Fruit fly (Drosophila melanogaster) whole organism, embryonic: ENCODE data around the gene CG8907.

Experiments
- Adf1 ChIP-seq: fragments of 200-800 bp; sonication (Bioruptor generic); IDR thresholded peaks from 2 replicates; pipeline ENCODE4 v1.3.6; 2022; ENCODE audit warnings: missing biosample characterization, missing genetic modification characterization
- Bgb ChIP-seq: fragments of 200-800 bp; sonication (Bioruptor generic); IDR thresholded peaks from 2 replicates; pipeline ENCODE4 v1.3.6; 2022; ENCODE audit warnings: missing biosample characterization, missing genetic modification characterization; ENCODE audit not compliant: partially characterized antibody
- CG10209 ChIP-seq: fragments of 200-800 bp; sonication (Bioruptor generic); optimal IDR thresholded peaks from 3 replicates; lab custom pipeline; 2017; ENCODE audit warnings: missing biosample characterization, mild to moderate bottlenecking, missing genetic modification characterization, missing genetic modification reagents
- CG1024 ChIP-seq: fragments of 200-800 bp; sonication (Bioruptor generic); IDR thresholded peaks from 2 replicates; pipeline ENCODE4 v1.3.6; 2022; ENCODE audit warnings: missing biosample characterization, missing genetic modification characterization
- CG1233 ChIP-seq: fragments of 200-800 bp; sonication (Bioruptor generic); optimal IDR thresholded peaks from 4 replicates; lab custom pipeline; 2018; ENCODE audit warnings: missing biosample characterization, mild to moderate bottlenecking, missing genetic modification characterization
- CG13296 ChIP-seq: fragments of 200-800 bp; sonication (Bioruptor generic); optimal IDR thresholded peaks from 3 replicates; lab custom pipeline; 2018; ENCODE audit warnings: missing biosample characterization, mild to moderate bottlenecking, missing genetic modification characterization
- CG13424 ChIP-seq: fragments of 200-800 bp; sonication (Bioruptor generic); optimal IDR thresholded peaks from 2 replicates; lab custom pipeline; 2019; ENCODE audit warnings: missing biosample characterization, mild to moderate bottlenecking, missing genetic modification characterization, moderate library complexity
- CG14710 ChIP-seq: fragments of 200-800 bp; sonication (Bioruptor generic); optimal IDR thresholded peaks from 3 replicates; lab custom pipeline; 2019; ENCODE audit warnings: missing biosample characterization, mild to moderate bottlenecking, missing genetic modification characterization, moderate library complexity
- CG1529 ChIP-seq: fragments of 200-800 bp; sonication (Bioruptor generic); optimal IDR thresholded peaks from 3 replicates; lab custom pipeline; 2018; ENCODE audit warnings: missing biosample characterization, missing genetic modification characterization
- CG16863 ChIP-seq: fragments of 200-800 bp; sonication (Bioruptor generic); optimal IDR thresholded peaks from 3 replicates; lab custom pipeline; 2016; ENCODE audit warnings: missing biosample characterization, missing genetic modification characterization
- CG17912 ChIP-seq: fragments of 200-800 bp; sonication (Bioruptor generic); optimal IDR thresholded peaks from 2 replicates; lab custom pipeline; 2018; ENCODE audit warnings: missing biosample characterization, mild to moderate bottlenecking, missing genetic modification characterization
- CG18599 ChIP-seq: fragments of 200-800 bp; sonication (Bioruptor generic); optimal IDR thresholded peaks from 3 replicates; lab custom pipeline; 2017; ENCODE audit warnings: missing biosample characterization, missing genetic modification characterization, mild to moderate bottlenecking, moderate library complexity, missing genetic modification reagents
- CG2120 ChIP-seq: fragments of 200-800 bp; sonication (Bioruptor generic); optimal IDR thresholded peaks from 3 replicates; lab custom pipeline; 2016; ENCODE audit warnings: missing biosample characterization, missing genetic modification characterization
- CG2678 ChIP-seq: fragments of 200-800 bp; sonication (Bioruptor generic); optimal IDR thresholded peaks from 3 replicates; lab custom pipeline; 2019; ENCODE audit warnings: missing biosample characterization, mild to moderate bottlenecking, missing genetic modification characterization, moderate library complexity
- CG2875 ChIP-seq: fragments of 200-800 bp; sonication (Bioruptor generic); optimal IDR thresholded peaks from 2 replicates; lab custom pipeline; 2017; ENCODE audit warnings: missing biosample characterization, mild to moderate bottlenecking, missing genetic modification characterization, missing genetic modification reagents
- CG42726 ChIP-seq: fragments of 200-800 bp; sonication (Bioruptor generic); IDR thresholded peaks from 2 replicates; pipeline ENCODE4 v1.3.6; 2022; ENCODE audit warnings: missing biosample characterization, missing genetic modification characterization; ENCODE audit not compliant: partially characterized antibody
- CG4424 ChIP-seq: fragments of 200-800 bp; sonication (Bioruptor generic); optimal IDR thresholded peaks from 3 replicates; lab custom pipeline; 2016; ENCODE audit warnings: missing biosample characterization, missing genetic modification characterization
- CG7556 ChIP-seq: fragments of 200-800 bp; sonication (Bioruptor generic); optimal IDR thresholded peaks from 2 replicates; lab custom pipeline; 2017; ENCODE audit warnings: missing biosample characterization, mild to moderate bottlenecking, missing genetic modification characterization
- CG7963 ChIP-seq: fragments of 200-800 bp; sonication (Bioruptor generic); IDR thresholded peaks from 3 replicates; pipeline ENCODE4 v1.3.6; 2022; ENCODE audit warnings: missing biosample characterization, missing genetic modification characterization; ENCODE audit not compliant: partially characterized antibody
- CG8290 ChIP-seq, 3 experiments: fragments of 200-800 bp; sonication (Bioruptor generic); optimal IDR thresholded peaks; 2 replicates each; lab custom pipeline; 2016 to 2019; ENCODE audit warnings: missing biosample characterization in 3 of 3, missing genetic modification characterization in 3 of 3, mild to moderate bottlenecking in 2 of 3, moderate library complexity in 1 of 3
- CG9817 ChIP-seq: fragments of 200-800 bp; sonication (Bioruptor generic); optimal IDR thresholded peaks from 2 replicates; lab custom pipeline; 2018; ENCODE audit warnings: missing biosample characterization, mild to moderate bottlenecking, missing genetic modification characterization, moderate library complexity
- Dfd ChIP-seq, 2 experiments: fragments of >200 bp; optimal IDR thresholded peaks; 2 replicates each; lab custom pipeline; 2017; ENCODE audit warnings: missing biosample characterization in 2 of 2, missing genetic modification characterization in 2 of 2
- Fer2 ChIP-seq: fragments of 200-800 bp; sonication (Bioruptor generic); optimal IDR thresholded peaks from 2 replicates; lab custom pipeline; 2018; ENCODE audit warnings: missing biosample characterization, mild to moderate bottlenecking, missing genetic modification characterization, moderate library complexity
- Gug ChIP-seq: fragments of 200-800 bp; sonication (Bioruptor generic); IDR thresholded peaks from 4 replicates; pipeline ENCODE4 v1.3.6; 2022; ENCODE audit warnings: missing biosample characterization, missing genetic modification characterization
- Lhr ChIP-seq: fragments of 200-800 bp; sonication (Bioruptor generic); optimal IDR thresholded peaks from 3 replicates; lab custom pipeline; 2017; ENCODE audit warnings: mild to moderate bottlenecking, missing biosample characterization, missing genetic modification reagents, missing genetic modification characterization
- Mad ChIP-seq: fragments of 200-800 bp; sonication (Bioruptor generic); optimal IDR thresholded peaks from 2 replicates; lab custom pipeline; 2016; ENCODE audit warnings: missing biosample characterization, missing genetic modification characterization
- Nf-YC ChIP-seq: fragments of 200-800 bp; optimal IDR thresholded peaks from 3 replicates; lab custom pipeline; 2019; ENCODE audit warnings: missing biosample characterization, mild to moderate bottlenecking, missing genetic modification characterization, moderate library complexity
- Opbp ChIP-seq: fragments of 200-800 bp; sonication (Bioruptor generic); IDR thresholded peaks from 3 replicates; pipeline ENCODE4 v1.3.6; 2022; ENCODE audit warnings: missing biosample characterization, missing genetic modification characterization; ENCODE audit not compliant: partially characterized antibody
- Pdp1 ChIP-seq, 2 experiments: fragments of 200-800 bp; sonication (Bioruptor generic); optimal IDR thresholded peaks; 3 replicates each; lab custom pipeline; 2016; ENCODE audit warnings: missing biosample characterization in 2 of 2, missing genetic modification characterization in 2 of 2, mild to moderate bottlenecking in 1 of 2, moderate library complexity in 1 of 2
- Ptx1 ChIP-seq: fragments of 200-800 bp; sonication (Bioruptor generic); IDR thresholded peaks from 2 replicates; pipeline ENCODE4 v1.3.6; 2022; ENCODE audit warnings: missing biosample characterization, missing genetic modification characterization
- br ChIP-seq: fragments of >200 bp; optimal IDR thresholded peaks from 2 replicates; lab custom pipeline; 2017
- cato ChIP-seq: fragments of 200-800 bp; sonication (Bioruptor generic); optimal IDR thresholded peaks from 2 replicates; lab custom pipeline; 2016; ENCODE audit warnings: missing biosample characterization, missing genetic modification characterization, borderline replicate concordance
- cwo ChIP-seq: fragments of 200-800 bp; sonication (Bioruptor generic); optimal IDR thresholded peaks from 3 replicates; lab custom pipeline; 2017; ENCODE audit warnings: missing biosample characterization, missing genetic modification characterization, mild to moderate bottlenecking, moderate library complexity, missing genetic modification reagents
- hkb ChIP-seq, 2 experiments: fragments of 200-800 bp in 1 of 2; fragments of >200 bp in 1 of 2; sonication (Bioruptor generic) in 1 of 2; IDR thresholded peaks in 1 of 2; optimal IDR thresholded peaks in 1 of 2; 2 replicates each; pipeline versions ENCODE4 v1.3.6 to Lab custom; 2017 to 2022; ENCODE audit warnings: missing biosample characterization in 1 of 2, missing genetic modification characterization in 1 of 2
- hth ChIP-seq: fragments of >200 bp; optimal IDR thresholded peaks from 2 replicates; lab custom pipeline; 2017; ENCODE audit warnings: inconsistent platforms
- nerfin-2 ChIP-seq: fragments of 200-800 bp; sonication (Bioruptor generic); IDR thresholded peaks from 2 replicates; pipeline ENCODE4 v1.3.6; 2022; ENCODE audit warnings: missing biosample characterization, missing genetic modification characterization; ENCODE audit not compliant: partially characterized antibody
- oc ChIP-seq: fragments of 200-800 bp; sonication (Bioruptor generic); optimal IDR thresholded peaks from 2 replicates; lab custom pipeline; 2018; ENCODE audit warnings: missing biosample characterization, mild to moderate bottlenecking, missing genetic modification characterization, moderate library complexity
- org-1 ChIP-seq: fragments of 200-800 bp; sonication (Bioruptor generic); optimal IDR thresholded peaks from 2 replicates; lab custom pipeline; 2017; ENCODE audit warnings: missing biosample characterization, missing genetic modification characterization
- pan ChIP-seq, 4 experiments: fragments of >200 bp in 3 of 4; fragments of 200-800 bp in 1 of 4; sonication (Bioruptor generic) in 1 of 4; optimal IDR thresholded peaks in 3 of 4; IDR thresholded peaks in 1 of 4; 2 replicates each; pipeline versions ENCODE4 v1.3.6 to Lab custom; 2017 to 2022; ENCODE audit warnings: missing biosample characterization in 2 of 4, missing genetic modification characterization in 2 of 4, mixed read lengths in 1 of 4
- phol ChIP-seq: fragments of 200-800 bp; sonication (Bioruptor generic); optimal IDR thresholded peaks from 3 replicates; lab custom pipeline; 2018; ENCODE audit warnings: missing biosample characterization, mild to moderate bottlenecking, missing genetic modification characterization, moderate library complexity
- pum ChIP-seq: fragments of 200-800 bp; sonication (Bioruptor generic); optimal IDR thresholded peaks from 2 replicates; lab custom pipeline; 2016; ENCODE audit warnings: missing biosample characterization, missing genetic modification characterization
- sens-2 ChIP-seq: fragments of 200-800 bp; sonication (Bioruptor generic); IDR thresholded peaks from 2 replicates; pipeline ENCODE4 v1.3.6; 2022; ENCODE audit warnings: missing biosample characterization, missing genetic modification characterization
- sim ChIP-seq: fragments of 200-800 bp; sonication (Bioruptor generic); IDR thresholded peaks from 2 replicates; pipeline ENCODE4 v1.3.6; 2022; ENCODE audit warnings: missing biosample characterization, missing genetic modification characterization
- stc ChIP-seq: fragments of 200-800 bp; sonication (Bioruptor generic); IDR thresholded peaks from 2 replicates; pipeline ENCODE4 v1.3.6; 2022; ENCODE audit warnings: missing biosample characterization, missing genetic modification characterization
- stwl ChIP-seq: fragments of 200-800 bp; sonication (Bioruptor generic); optimal IDR thresholded peaks from 3 replicates; lab custom pipeline; 2018; ENCODE audit warnings: missing biosample characterization, mild to moderate bottlenecking, missing genetic modification characterization, moderate library complexity
- wek ChIP-seq: fragments of 200-800 bp; sonication (Bioruptor generic); optimal IDR thresholded peaks from 3 replicates; lab custom pipeline; 2018; ENCODE audit warnings: missing biosample characterization, mild to moderate bottlenecking, missing genetic modification characterization, moderate library complexity
- wor ChIP-seq: fragments of 200-800 bp; sonication (Bioruptor generic); IDR thresholded peaks from 2 replicates; pipeline ENCODE4 v1.3.6; 2022; ENCODE audit warnings: missing biosample characterization, missing genetic modification characterization

The CG8907 gene

DNA sequence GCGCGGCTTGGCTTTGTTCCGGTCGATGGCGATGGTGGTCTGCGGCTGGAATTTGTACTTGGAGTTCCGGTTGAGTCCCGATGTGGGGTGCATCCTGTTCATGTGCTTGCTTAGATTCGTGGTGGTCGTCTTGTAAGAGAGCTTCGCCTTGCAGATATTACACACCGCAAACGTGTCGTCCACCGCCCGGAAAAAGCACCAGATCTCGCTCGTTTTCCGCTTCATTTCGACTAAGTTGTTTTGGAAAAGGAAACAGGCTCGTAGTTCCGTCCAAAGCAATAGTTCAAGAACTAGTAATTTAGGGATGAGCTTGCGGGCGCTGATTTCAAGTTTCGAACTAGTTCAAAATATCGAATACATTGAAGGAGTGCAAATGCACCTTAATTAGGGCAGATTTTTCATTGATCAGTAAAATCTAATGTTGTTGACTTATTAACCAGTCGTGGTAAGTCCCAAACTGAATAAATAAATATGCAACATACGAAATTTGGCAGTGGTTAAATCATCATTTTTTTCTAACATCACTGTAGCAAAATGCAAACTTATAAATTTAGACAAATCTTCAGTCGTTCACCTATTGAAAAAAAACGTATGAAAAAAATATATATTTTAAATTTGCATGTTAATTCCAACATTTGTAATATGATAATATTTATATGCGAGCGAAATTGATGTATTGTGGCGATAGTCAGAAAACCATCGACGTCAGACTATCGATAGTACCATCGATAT is 34.9 kb downstream of the CG8907 start, which contains the start of the genes bdwf and Patr-1 (continued):
- TF ChIP-seq sens-2 (no peak), Bgb (GFP tag; lab: Robert Waterston, UW) (peak; percentile 89), hth (lab: Kevin White, UChicago) (no peak), CG13296 (no peak), CG9817 (tag; lab: Kevin White, UChicago) (peak; percentile 4), Pdp1 (GFP tag; optimal IDR thresholded peaks at IDR 0.05; lab: Kevin White, UChicago) (peak in 1 of 2 experiments; percentile 17), stc (GFP tag; lab: Robert Waterston, UW) (0 out of 2 replicates have a peak, but pooled peaks have one; percentile 6), CG1529 (no peak), wek (no peak), pum (no peak), stwl (tag; lab: Kevin White, UChicago) (peak; percentile 32), Opbp (GFP tag; lab: Robert Waterston, UW) (peak; percentile 89), CG4424 (GFP tag; lab: Kevin White, UChicago) (no peak), Adf1 (no peak), cato (GFP tag; lab: Kevin White, UChicago) (no peak), Ptx1 (no peak), Lhr (GFP tag; lab: Kevin White, UChicago) (peak; percentile 27), CG10209 (GFP tag; lab: Kevin White, UChicago) (no peak), CG16863 (GFP tag; lab: Kevin White, UChicago) (no peak), CG7556 (GFP tag; lab: Kevin White, UChicago) (no peak), Nf-YC (peak; percentile 2), oc (no peak), sim (no peak), Gug (GFP tag; lab: Robert Waterston, UW) (no peak; the same call in 3 of the 4 replicates), CG18599 (no peak), Dfd (GFP tag; optimal IDR thresholded peaks at IDR 0.05; lab: Kevin White, UChicago) (no peak), CG2875 (no peak), pan (optimal IDR thresholded peaks at IDR 0.05; lab: Kevin White, UChicago) (no peak), pan (GFP tag; optimal IDR thresholded peaks at IDR 0.05 in 1 of 2, IDR thresholded peaks at IDR 0.05 in 1 of 2) (no peak), CG1233 (GFP tag; lab: Kevin White, UChicago) (peak; percentile 33), Mad (GFP tag; lab: Kevin White, UChicago) (no peak), cwo (no peak), phol (tag; lab: Kevin White, UChicago) (peak; percentile 43), CG1024 (GFP tag; lab: Robert Waterston, UW) (no peak), br (lab: Kevin White, UChicago) (no peak), CG42726 (peak; percentile 93), wor (GFP tag; lab: Robert Waterston, UW) (no peak), CG8290 (GFP tag; optimal IDR thresholded peaks at IDR 0.05; lab: Kevin White, UChicago) (no peak), CG8290 (tag; optimal IDR thresholded peaks at IDR 0.05; lab: Kevin White, UChicago) (no peak), org-1 (GFP tag; lab: Kevin White, UChicago) (no peak), CG13424 (peak; percentile 41), CG7963 (peak; percentile 87), nerfin-2 (peak; percentile 84), CG14710 (tag; lab: Kevin White, UChicago) (peak; percentile 69), hkb (optimal IDR thresholded peaks at IDR 0.05; lab: Kevin White, UChicago) (no peak), hkb (GFP tag; IDR thresholded peaks at IDR 0.05; lab: Robert Waterston, UW) (no peak), CG2678 (tag; lab: Kevin White, UChicago) (no peak), CG17912 (GFP tag; lab: Kevin White, UChicago) (no peak), CG2120 (peak; percentile 52), Fer2 (tag; lab: Kevin White, UChicago) (no peak)
